Fruit fly (Drosophila melanogaster): ENCODE data around the gene RpS12.

dm6 chr3L:13040849-13041248 lies 17.7 kb downstream of the RpS12 start:
- TF ChIP-seq CG8119 (GFP tag; IDR thresholded peaks at IDR 0.05) (no peak), CG16779 (tag; optimal IDR thresholded peaks at IDR 0.05) (no peak), Lpt (GFP tag; optimal IDR thresholded peaks at IDR 0.05) (no peak)

All from whole organism, prepupa.